Fruit fly (Drosophila melanogaster): Measurements from ENCODE around the gene Inx2.

Gene Inx2

DNA sequence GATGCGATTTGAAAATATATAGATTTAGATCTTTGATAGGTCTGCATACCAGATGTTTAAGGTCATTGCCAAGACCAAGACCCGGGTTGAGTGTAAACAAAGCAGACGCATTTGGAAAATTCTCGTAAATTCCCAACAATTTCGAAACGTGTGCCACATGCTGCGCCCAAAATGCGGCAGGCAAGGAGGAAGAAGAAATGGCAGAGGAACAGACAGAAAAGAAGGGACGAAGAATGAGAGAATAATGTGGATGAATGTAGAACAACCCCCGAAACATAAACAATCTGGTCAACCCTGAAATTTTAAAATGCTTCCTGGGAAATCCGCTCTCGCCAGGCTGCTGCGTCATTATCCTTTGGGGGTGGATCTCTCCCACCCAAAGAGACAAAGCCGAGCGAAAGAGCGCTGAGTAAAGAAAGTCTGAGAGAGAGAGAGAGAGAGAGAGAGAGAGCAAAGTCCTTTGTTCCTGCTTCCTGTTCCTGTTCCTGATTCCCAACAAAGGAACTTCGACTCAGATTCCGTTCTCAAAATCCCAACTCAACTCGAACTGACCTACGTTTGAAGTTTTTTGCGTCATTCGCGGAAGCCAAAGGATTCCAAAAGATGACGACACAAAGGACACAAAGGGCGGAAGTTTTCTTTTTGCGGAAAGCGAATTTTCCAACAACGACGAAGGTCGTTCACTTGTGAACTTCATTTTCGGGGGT, 9.7 kb upstream of the Inx2 start:
- no peak for TF ChIP-seq noc (tag; optimal IDR thresholded peaks at IDR 0.05)

DNA sequence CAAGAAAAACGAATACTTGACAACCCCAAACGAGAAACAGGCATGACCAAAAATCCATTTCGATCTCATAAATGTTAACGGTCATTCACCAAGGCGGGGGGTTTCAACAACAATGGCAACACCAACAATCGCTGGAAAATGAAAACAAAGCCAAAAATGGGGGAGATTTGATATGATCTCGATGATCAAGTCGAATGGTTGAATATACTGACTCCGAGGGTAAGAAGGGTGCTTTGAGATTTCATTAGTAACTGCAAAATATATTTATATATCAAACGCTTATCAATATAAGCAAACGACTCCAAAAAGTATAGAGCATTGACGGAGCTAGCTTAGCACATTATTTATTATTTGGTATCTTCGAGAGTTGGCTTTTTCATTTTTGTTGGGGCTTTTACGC, 8.4 kb upstream of the Inx2 start:
- peak; percentile 38 for TF ChIP-seq noc (tag; optimal IDR thresholded peaks at IDR 0.05)

DNA sequence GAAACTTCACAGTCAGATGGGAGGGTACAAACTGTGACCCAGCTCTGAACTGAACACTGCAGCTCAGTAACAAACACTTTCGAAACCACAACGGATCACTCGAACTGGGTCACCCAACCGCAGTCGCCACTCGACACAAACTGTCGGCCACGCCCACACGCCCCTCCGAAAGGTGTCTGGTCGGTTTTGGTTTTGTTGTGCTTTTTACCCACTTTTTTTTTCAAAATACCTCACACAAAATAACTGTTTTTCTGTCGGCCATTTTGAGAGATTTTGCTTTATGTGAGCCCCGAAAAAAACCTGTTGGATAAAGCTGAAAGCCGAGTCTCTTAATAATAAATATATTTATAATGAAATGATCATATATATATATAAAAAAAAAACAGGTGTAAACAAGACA, 7.2 kb upstream of the Inx2 start, which contains the start of gene ogre:
Gene ogre (minus strand): TSS at position 33 of the 400 bp plus-strand sequence.
- TF ChIP-seq noc (tag; optimal IDR thresholded peaks at IDR 0.05) = no peak

dm6 chrX:6993350-6993749, 5.1 kb upstream of the Inx2 start, which contains the start of gene Inx7:
TSS of gene Inx7 (minus strand) at chrX:6993612.
- TF ChIP-seq noc (tag; optimal IDR thresholded peaks at IDR 0.05) = no peak

DNA sequence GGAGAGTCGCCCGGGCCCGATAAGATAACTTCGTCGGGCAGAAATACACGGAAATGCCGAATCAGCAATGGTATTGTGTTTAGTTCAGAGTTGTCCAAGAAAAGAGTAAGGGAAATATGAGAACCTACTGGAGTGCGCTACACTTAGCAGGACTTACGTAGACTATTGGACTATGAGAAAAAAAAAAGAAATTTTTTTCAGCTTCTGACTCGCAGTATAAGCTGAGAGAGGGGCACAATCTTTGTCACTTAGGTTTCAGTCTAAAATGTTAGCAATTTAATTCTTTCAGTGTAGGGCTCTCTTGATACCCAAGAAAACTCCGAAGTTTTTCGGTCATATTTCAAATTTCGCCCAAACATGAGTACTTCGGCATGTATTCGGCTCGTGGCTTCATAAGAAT, 4.7 kb upstream of the Inx2 start:
- TF ChIP-seq noc (tag; optimal IDR thresholded peaks at IDR 0.05) = peak; percentile 75

DNA sequence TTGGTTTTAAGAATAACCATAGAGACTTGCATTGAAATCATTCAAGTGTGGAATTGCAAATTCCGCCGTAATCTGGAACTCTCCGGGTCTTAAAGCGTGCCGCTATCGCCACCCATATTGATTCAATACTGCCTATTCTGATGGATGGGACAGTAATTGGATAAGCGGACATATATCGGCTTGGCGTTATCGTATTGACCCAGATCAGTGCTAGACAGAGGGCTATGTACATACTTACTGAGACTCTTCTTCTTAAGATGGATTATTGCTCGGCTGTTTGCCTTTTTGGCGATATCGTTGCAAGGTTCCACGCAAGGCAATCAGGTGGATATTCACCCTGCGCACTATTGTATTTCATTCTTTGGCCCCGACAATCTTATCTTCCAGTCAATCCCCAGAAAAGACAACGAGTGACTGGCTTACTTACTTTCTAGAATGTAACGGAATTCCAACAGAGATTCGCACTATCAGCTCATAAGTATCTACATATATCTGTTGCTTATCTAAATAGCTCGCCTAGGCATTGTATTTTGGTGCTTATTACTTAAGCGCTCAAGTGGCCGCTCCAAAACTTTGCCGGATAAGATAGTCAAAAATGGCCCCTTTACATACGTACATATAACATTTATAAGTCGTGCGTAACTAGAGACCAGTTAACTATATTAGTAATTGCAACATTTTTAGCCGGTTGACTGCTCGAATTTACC, 3.8 kb upstream of the Inx2 start:
- TF ChIP-seq noc (tag; optimal IDR thresholded peaks at IDR 0.05) = no peak

DNA sequence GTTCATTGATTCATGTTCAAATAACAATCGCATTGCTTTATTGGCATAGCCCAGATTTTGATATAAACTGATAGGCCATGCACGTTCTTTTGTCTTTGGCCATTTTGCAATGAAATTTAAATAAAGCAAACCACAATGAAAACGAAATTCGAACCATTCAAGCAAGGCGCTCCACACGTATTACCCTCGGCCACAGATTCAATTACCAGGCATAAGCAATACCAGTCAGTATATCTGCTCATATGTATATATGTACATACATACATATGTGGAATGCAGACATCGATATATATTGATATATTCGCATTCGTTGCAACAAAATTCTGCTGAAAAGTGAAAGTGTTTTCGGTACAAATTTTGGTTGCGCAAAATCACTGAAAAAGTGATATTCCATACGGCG, 3.2 kb upstream of the Inx2 start:
- no peak for TF ChIP-seq noc (tag; optimal IDR thresholded peaks at IDR 0.05)

DNA sequence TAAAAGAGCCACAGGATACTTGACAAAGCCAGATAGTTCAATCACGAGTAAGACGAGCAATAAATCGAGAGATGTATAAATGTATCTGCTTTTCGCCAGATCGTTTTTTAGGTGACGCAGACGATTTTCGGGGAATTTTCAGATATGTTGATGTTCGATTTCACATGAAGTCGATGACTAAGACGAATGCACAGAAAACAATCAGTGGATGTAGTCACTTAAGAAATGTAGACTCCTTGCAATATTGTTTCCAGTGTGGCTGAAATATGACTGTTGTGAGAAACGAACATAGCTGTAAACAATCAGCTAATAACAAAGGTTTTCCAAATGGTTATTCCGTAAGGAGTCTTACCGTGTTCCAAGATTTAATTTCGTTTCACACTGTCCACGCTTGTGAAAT, 2.3 kb upstream of the Inx2 start:
- no peak for TF ChIP-seq noc (tag; optimal IDR thresholded peaks at IDR 0.05)

- no peak for TF ChIP-seq noc (tag; optimal IDR thresholded peaks at IDR 0.05)
These were observed 1.4 kb upstream of the Inx2 start for dm6 chrX:6996965-6997652.

DNA sequence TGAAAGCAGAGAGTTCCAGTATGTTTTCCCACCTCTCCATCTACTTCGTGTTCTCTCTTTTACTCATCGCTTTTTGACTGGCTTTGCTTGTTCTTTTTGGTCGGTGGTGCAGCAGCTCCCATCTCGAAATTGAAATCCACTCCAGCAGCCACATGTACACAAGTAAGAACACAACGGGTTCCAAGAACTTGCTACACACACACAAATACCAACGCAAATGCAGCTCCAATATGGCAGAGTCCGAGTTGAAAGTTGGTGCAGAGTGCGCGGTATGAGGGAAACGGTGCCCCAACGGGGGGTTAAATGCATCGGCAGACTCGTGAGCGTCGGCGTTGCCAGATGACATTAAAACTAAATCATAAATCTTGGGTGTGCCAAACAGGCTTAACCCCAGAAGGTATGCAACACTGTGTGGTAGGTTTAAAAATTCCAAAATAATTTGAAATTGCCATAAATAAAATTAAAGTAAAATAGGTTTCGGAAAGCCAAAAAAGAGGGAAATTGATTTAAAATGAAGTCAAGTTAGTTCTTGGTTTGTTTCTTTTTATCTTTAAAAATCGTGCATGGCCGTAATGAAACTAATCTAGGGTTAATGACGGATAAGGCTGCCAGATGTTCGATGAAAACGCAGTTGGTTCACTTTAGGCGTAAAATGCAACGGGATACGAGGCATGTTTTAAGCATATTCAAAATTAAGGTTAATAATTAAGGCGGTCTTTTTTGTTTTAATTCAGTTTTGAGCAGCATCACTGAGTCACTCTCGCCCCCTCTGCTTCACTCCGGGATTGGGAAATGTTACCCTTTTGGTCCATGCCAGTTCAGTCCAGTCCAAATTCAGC, 600 bp upstream of the Inx2 start:
- no peak for TF ChIP-seq noc (tag; optimal IDR thresholded peaks at IDR 0.05)

- TF ChIP-seq noc (tag; optimal IDR thresholded peaks at IDR 0.05) = peak; percentile 54
These were observed 2.1 kb downstream of the Inx2 start for dm6 chrX:7000444-7001134.

- peak; percentile 27 for TF ChIP-seq noc (tag; optimal IDR thresholded peaks at IDR 0.05)
These were observed 2.8 kb downstream of the Inx2 start for dm6 chrX:7001135-7001769.

dm6 chrX:7004101-7004700, 5.7 kb downstream of the Inx2 start:
- TF ChIP-seq noc (tag; optimal IDR thresholded peaks at IDR 0.05) = no peak

dm6 chrX:7005444-7005843, 7.0 kb downstream of the Inx2 start:
- TF ChIP-seq noc (tag; optimal IDR thresholded peaks at IDR 0.05) = no peak
